Worm (Caenorhabditis elegans): ENCODE data around the gene phb-2.

The phb-2 gene

DNA sequence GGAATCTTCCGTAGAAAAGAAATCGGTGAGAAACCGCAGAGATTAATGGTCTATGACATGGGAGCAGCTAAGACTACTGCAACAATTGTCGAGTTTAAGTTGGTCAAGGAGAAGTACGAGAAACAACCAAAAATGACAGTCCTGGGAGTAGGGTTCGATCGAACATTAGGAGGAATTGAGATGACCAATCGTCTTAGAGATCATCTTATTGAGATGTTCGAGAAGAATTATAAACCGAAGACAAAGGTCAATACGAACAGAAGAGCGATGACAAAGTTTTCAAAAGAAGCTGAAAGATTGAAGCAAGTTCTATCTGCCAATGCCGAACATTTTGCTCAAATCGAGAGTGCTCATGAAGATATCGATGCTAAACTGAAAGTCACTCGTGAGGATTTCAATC, 3.2 kb upstream of the phb-2 start:
- no peak for TF ChIP-seq elt-1 (tag; optimal IDR thresholded peaks at IDR 0.05)
- TF ChIP-seq egl-5 (tag; optimal IDR thresholded peaks at IDR 0.05) = no peak
- TF ChIP-seq lsy-12 (tag; optimal IDR thresholded peaks at IDR 0.05) = no peak
- no peak for TF ChIP-seq unc-39 (tag; optimal IDR thresholded peaks at IDR 0.05)
- TF ChIP-seq nhr-25 (tag; optimal IDR thresholded peaks at IDR 0.05) = no peak
- TF ChIP-seq eor-1 (tag; optimal IDR thresholded peaks at IDR 0.05) = no peak
- TF ChIP-seq ceh-9 (tag; optimal IDR thresholded peaks at IDR 0.05) = no peak
- TF ChIP-seq tbx-2 (tag; optimal IDR thresholded peaks at IDR 0.05) = no peak
- TF ChIP-seq egl-27 (tag; optimal IDR thresholded peaks at IDR 0.05) = no peak
- TF ChIP-seq elt-2 (tag; optimal IDR thresholded peaks at IDR 0.05) = no peak
- TF ChIP-seq pqm-1 (tag; optimal IDR thresholded peaks at IDR 0.05) = no peak
- TF ChIP-seq nhr-28 (tag; optimal IDR thresholded peaks at IDR 0.05) = no peak
- TF ChIP-seq aly-2 (tag; optimal IDR thresholded peaks at IDR 0.05) = no peak
- no peak for TF ChIP-seq snpc-4 (tag; optimal IDR thresholded peaks at IDR 0.05)
- TF ChIP-seq ztf-4 (tag; optimal IDR thresholded peaks at IDR 0.05) = no peak
- TF ChIP-seq unc-62 (GFP tag; optimal IDR thresholded peaks at IDR 0.05) = no peak
- TF ChIP-seq ztf-11 (tag; optimal IDR thresholded peaks at IDR 0.05) = no peak
- no peak for TF ChIP-seq fkh-10 (GFP tag; optimal IDR thresholded peaks at IDR 0.05)

DNA sequence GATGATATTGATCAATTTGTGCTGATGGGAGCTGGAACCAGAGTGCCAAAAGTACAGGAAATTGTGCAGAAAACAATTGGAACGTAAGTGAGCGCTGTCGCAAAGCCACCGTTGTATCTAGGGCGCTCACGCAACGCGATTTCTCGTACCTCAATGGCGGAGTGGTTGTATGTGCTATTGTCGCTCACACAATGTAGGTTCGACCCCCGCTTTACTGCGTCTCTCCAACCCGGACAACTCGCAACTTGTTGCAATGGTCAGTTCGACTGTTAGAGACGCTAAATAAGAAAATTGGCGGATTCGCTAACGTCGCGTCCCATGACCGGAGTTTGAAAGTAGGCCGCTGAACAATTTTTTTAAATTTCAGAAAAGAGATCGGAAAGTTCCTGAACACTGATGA, 2.7 kb upstream of the phb-2 start:
- TF ChIP-seq elt-2 (tag; optimal IDR thresholded peaks at IDR 0.05) = peak; percentile 21
- TF ChIP-seq skn-1 (tag; optimal IDR thresholded peaks at IDR 0.05) = no peak
- TF ChIP-seq nhr-25 (tag; optimal IDR thresholded peaks at IDR 0.05) = peak; percentile 18
- peak; percentile 59 for TF ChIP-seq nhr-23 (tag; optimal IDR thresholded peaks at IDR 0.05)
- TF ChIP-seq fos-1 (tag; optimal IDR thresholded peaks at IDR 0.05) = no peak
- TF ChIP-seq pha-4 (tag; optimal IDR thresholded peaks at IDR 0.05) = peak; percentile 85
- TF ChIP-seq ceh-9 (tag; optimal IDR thresholded peaks at IDR 0.05) = no peak
- peak; percentile 2 for TF ChIP-seq lin-15B (tag; optimal IDR thresholded peaks at IDR 0.05)
- peak; percentile 19 for TF ChIP-seq tbx-2 (tag; optimal IDR thresholded peaks at IDR 0.05)
- peak; percentile 59 for TF ChIP-seq nfya-1 (tag; optimal IDR thresholded peaks at IDR 0.05; ENCODE audit: insufficient read depth)
- TF ChIP-seq pqm-1 (tag; optimal IDR thresholded peaks at IDR 0.05) = peak; percentile 24
- peak; percentile 82 for TF ChIP-seq lin-39 (tag; optimal IDR thresholded peaks at IDR 0.05)
- TF ChIP-seq hmg-11 (tag; optimal IDR thresholded peaks at IDR 0.05) = peak; percentile 22
- no peak for TF ChIP-seq unc-39 (tag; optimal IDR thresholded peaks at IDR 0.05)
- TF ChIP-seq nhr-43 (tag; optimal IDR thresholded peaks at IDR 0.05; ENCODE audit: poor library complexity, severe bottlenecking) = peak; percentile 70

DNA sequence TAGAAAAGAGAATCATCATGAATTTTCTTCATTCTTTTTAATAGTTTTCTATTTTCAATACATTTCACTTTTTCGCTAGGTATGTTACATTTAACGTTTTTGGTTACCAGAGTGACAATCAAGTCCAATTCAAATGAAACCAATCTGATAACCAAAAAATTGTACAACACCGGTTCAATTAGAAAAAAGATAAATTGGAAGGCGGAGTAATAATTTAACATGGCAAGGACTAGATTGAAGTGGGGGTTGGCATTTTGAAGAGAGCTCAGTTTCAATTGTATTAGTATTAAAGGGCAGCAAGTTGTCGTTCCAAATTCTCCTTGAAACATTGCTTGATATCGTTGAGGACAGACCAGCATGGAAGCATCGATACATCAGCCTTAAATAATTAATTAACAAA, 1.5 kb downstream of the phb-2 start:
- TF ChIP-seq aly-2 (tag; optimal IDR thresholded peaks at IDR 0.05) = peak; percentile 14
- TF ChIP-seq ama-1 (optimal IDR thresholded peaks at IDR 0.05) = no peak

DNA sequence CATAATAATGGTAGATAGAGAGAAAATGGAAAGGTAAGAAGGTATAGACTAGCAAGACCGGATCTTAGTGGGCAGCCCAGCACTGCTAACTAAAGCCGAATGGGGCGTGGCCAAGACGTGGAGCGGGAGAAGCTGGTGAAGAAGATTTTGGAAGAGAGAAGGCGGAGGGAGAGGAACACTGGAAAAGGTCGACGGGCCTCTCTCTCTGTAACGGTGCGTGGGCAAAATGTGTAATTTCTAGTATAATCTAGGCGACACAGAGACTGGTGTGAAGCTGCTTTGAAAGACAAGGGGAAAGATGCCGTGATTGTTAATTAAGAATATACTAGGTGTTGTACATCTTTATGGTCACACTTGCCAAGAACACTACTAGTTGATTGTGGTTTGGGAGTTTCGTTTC, 4.8 kb downstream of the phb-2 start, which contains the start of gene F13H8.5:
TSS of gene F13H8.5 (minus strand) at position 101 of the 400 bp plus-strand sequence.
- TF ChIP-seq lsy-12 (tag; optimal IDR thresholded peaks at IDR 0.05) (no peak), aly-2 (tag; optimal IDR thresholded peaks at IDR 0.05) (no peak), skn-1 (tag; optimal IDR thresholded peaks at IDR 0.05) (no peak), nhr-23 (tag; optimal IDR thresholded peaks at IDR 0.05) (no peak), eor-1 (tag; optimal IDR thresholded peaks at IDR 0.05) (no peak), egl-27 (tag; optimal IDR thresholded peaks at IDR 0.05) (no peak), ceh-28 (tag; optimal IDR thresholded peaks at IDR 0.05) (no peak), ztf-11 (tag; optimal IDR thresholded peaks at IDR 0.05) (no peak), ztf-4 (tag; optimal IDR thresholded peaks at IDR 0.05) (no peak)

DNA sequence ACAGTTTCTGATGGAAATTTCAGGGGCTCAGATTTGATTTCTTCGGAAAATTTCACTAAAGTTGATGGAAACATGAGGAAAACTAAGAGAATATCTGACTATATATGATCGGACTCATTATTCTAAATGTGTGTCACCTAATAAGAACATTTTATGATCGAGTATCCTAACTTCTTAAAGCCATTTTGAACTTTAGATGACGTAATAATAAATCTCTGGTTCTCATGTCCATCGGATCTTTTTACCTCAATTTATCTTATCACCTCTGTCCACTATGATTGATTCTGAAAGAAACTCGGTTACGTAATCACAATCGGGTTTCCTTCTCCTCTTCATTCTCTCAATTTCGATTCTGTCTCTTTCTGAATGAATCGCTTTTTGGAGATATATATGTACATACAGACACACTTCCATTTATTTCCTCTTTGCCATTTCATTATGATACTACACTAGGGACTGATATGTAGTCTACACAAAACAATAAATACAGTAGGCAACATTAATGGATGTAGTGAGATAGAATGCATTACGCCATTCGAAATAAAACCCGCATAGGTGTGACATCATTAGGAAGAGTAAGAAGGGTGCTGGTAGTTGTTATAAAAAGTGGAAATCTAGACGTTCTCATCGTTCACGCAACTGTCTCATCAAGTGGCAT, 6.1 kb downstream of the phb-2 start:
- TF ChIP-seq nhr-25 (tag; optimal IDR thresholded peaks at IDR 0.05) = peak; percentile 2
- no peak for TF ChIP-seq nhr-11 (tag; optimal IDR thresholded peaks at IDR 0.05)
- no peak for TF ChIP-seq elt-3 (tag; optimal IDR thresholded peaks at IDR 0.05)
- TF ChIP-seq nhr-43 (tag; optimal IDR thresholded peaks at IDR 0.05; ENCODE audit: poor library complexity, severe bottlenecking) = peak; percentile 26
- TF ChIP-seq ZK546.5 (tag; optimal IDR thresholded peaks at IDR 0.05) = no peak
- TF ChIP-seq lsy-12 (tag; optimal IDR thresholded peaks at IDR 0.05) = no peak

All from whole organism, L3 larva.